Worm (Caenorhabditis elegans) whole organism, L3 larva: ENCODE data around the gene ipla-2.

Experiments used
- ceh-28 ChIP-seq: fragments of 150-350 bp; optimal IDR thresholded peaks from 2 replicates; lab custom pipeline; 2014; ENCODE audit warnings: missing biosample characterization, missing genetic modification reagents, missing genetic modification characterization
- ceh-9 ChIP-seq: sonication (generic microtip); optimal IDR thresholded peaks from 2 replicates; lab custom pipeline; 2018; ENCODE audit warnings: missing biosample characterization, missing genetic modification characterization
- egl-27 ChIP-seq: sonication (generic microtip); optimal IDR thresholded peaks from 4 replicates; lab custom pipeline; 2017; ENCODE audit warnings: missing biosample characterization, missing genetic modification reagents, missing genetic modification characterization
- elt-3 ChIP-seq, 3 experiments: fragments of 150-350 bp in 1 of 3; sonication (generic microtip) in 2 of 3; optimal IDR thresholded peaks; 2 replicates in 2 of 3; 4 replicates in 1 of 3; lab custom pipeline; 2014 to 2017; ENCODE audit warnings: missing biosample characterization in 3 of 3, missing genetic modification characterization in 3 of 3
- fos-1 ChIP-seq: fragments of 150-350 bp; optimal IDR thresholded peaks from 2 replicates; lab custom pipeline; 2014; ENCODE audit warnings: missing biosample characterization, missing genetic modification characterization
- skn-1 ChIP-seq: fragments of 150-350 bp; optimal IDR thresholded peaks from 2 replicates; lab custom pipeline; 2014; ENCODE audit warnings: missing biosample characterization, missing genetic modification characterization

- no peak for TF ChIP-seq fos-1 (tag; lab: Kevin White, UChicago)
- TF ChIP-seq egl-27 (tag; lab: Kevin White, UChicago) = no peak
- no peak for TF ChIP-seq skn-1 (tag; lab: Kevin White, UChicago)
- no peak for TF ChIP-seq elt-3 (tag; optimal IDR thresholded peaks at IDR 0.05; lab: Kevin White, UChicago)
- no peak for TF ChIP-seq ceh-9 (tag; lab: Kevin White, UChicago)
- TF ChIP-seq ceh-28 (tag; lab: Kevin White, UChicago) = no peak
These were observed 46.0 kb upstream of the ipla-2 start, which contains the start of gene mrp-4 for ce11 chrX:9883837-9884324.
